Fruit fly (Drosophila melanogaster): ENCODE measurements around the gene sick.

DNA sequence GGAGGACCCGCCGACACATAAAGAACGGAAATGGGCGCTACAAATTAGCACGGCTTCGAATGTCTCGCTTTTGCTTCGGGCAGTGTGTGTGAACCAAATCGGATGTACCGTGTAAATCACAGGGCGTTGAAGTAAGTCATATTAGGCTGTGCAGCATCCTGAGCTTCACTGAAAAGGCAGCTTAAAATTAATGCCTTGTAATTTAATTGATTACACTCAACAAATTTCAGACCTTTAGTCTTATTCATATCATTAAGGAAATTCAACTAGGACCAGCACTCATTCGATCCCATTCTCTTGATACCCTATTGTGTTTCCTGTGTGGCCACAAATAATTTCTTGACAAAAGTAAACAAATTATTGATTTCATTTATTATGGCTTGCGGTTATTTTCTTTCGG lies 73.8 kb downstream of the sick start:
- TF ChIP-seq EcR (GFP tag; optimal IDR thresholded peaks at IDR 0.05) (no peak), pan (optimal IDR thresholded peaks at IDR 0.05) (peak; percentile 73)

All from whole organism.